Worm (Caenorhabditis elegans): ENCODE measurements around the gene srg-15.

srg-15 gene

DNA sequence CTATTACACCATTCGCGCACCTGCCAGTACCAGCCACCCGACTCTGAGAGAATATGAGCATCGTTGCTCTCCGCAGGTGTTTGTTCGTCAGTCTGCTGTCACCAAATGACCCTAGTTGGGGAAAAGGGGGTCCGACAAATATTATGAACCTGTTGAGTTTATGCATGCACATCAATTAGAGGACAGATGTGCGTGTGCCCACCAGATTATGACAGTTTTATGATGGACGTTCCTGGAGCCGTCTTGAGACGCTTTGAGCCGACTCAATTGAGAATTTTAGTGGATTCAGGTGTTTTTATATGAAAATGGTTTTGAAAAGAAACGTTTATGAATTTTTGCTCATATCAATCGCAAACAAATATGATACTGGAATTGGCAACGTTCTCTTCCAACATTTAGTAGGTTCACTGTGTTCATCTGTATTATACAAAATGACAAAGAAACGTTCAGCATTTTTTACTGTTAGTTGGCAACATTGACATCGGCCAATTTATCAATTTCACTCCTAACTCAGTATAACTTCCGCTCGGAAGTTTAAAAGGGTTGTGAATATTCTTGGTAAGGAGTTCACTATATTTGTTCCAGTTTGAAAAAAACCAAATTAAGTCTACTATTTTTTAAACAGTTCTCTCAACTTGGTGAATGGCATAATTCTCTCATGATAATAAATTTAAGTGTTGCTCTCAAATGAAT is 37.2 kb upstream of the srg-15 start (continued):
- TF ChIP-seq dmd-4 (tag; optimal IDR thresholded peaks at IDR 0.05) (no peak), sma-9 (GFP tag; optimal IDR thresholded peaks at IDR 0.05) (peak; percentile 73), sma-9 (tag; optimal IDR thresholded peaks at IDR 0.05) (no peak), snpc-4 (tag; optimal IDR thresholded peaks at IDR 0.05) (peak; percentile 1), C34F6.9 (tag; optimal IDR thresholded peaks at IDR 0.05) (peak; percentile 25)

DNA sequence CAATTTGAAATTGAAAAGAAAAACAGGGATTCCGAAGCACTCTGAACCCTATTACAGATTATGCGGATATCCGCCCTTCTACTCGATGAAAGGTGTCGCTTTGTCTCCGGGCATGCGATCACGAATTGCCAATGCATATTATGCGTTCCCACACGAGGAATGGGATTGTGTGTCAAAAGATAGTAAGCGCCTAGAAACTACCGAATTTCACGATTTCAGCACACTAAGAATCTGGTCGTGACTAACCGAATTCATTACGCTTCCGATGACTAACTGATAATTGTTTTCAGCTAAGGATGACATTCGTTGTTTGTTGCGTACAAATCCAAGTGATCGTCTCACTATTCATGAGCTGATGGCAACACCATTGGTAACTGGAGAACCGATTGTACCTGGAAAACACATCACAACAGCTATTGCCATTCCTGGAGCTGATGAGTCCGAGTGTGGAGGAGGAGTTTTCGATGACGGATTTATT is 36.1 kb upstream of the srg-15 start:
- TF ChIP-seq sma-3 (GFP tag; optimal IDR thresholded peaks at IDR 0.05) (no peak), C34F6.9 (tag; optimal IDR thresholded peaks at IDR 0.05) (no peak), ztf-4 (tag; optimal IDR thresholded peaks at IDR 0.05) (no peak), mbf-1 (tag; optimal IDR thresholded peaks at IDR 0.05) (no peak), ztf-1 (GFP tag; conservative IDR thresholded peaks at IDR 0.05) (no peak), ceh-16 (tag; optimal IDR thresholded peaks at IDR 0.05) (no peak), alr-1 (tag; optimal IDR thresholded peaks at IDR 0.05) (no peak), unc-62 (GFP tag; optimal IDR thresholded peaks at IDR 0.05) (no peak), sem-4 (tag; optimal IDR thresholded peaks at IDR 0.05) (peak; percentile 56), blmp-1 (tag; optimal IDR thresholded peaks at IDR 0.05; ENCODE audit: insufficient read depth) (no peak), lin-11 (tag; optimal IDR thresholded peaks at IDR 0.05) (no peak), ama-1 (optimal IDR thresholded peaks at IDR 0.05) (peak; percentile 52), nhr-25 (tag; optimal IDR thresholded peaks at IDR 0.05) (peak; percentile 25)

DNA sequence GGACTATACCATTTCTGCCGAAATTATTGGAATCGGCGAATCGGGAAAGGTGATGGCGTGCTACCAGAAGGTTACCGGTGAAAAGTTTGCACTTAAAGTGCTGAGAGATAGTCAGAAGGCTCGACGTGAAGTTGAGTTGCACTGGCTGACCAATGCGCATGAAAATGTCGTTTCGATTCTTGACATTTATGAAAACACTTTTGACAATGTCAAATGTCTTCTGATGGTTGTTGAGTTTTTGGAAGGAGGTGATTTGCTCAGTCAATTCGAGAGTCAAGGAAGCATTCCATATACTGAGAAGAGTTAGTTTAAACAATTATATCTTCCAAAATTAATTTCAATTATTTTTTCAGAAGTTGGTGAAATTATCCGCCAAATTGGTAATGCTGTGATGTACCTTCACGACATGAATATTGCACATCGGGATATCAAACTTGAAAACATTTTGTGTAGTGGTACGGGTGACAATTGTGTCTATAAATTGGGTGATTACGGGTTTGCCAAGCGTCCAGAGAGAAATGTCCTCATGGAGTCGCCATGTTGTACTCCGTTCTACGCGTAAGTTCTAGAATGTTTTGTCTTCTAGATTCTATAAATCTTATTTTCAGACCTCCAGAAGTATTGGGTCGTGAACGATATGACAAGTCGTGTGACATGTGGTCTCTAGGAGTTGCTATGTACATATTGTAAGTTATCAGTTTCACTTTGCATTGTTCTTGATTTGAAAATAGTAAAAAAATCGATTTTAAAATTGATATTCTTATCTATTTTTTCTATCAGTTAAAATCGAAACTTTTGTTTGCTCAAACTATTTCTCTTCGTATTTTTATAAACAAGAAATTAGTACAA is 35.5 kb upstream of the srg-15 start:
- TF ChIP-seq ama-1 (optimal IDR thresholded peaks at IDR 0.05) (peak; percentile 4), mab-5 (tag; optimal IDR thresholded peaks at IDR 0.05) (no peak), lsy-2 (tag; optimal IDR thresholded peaks at IDR 0.05) (peak in 1 of 2 experiments; percentile 20), lin-13 (GFP tag; optimal IDR thresholded peaks at IDR 0.05) (peak; percentile 37)

DNA sequence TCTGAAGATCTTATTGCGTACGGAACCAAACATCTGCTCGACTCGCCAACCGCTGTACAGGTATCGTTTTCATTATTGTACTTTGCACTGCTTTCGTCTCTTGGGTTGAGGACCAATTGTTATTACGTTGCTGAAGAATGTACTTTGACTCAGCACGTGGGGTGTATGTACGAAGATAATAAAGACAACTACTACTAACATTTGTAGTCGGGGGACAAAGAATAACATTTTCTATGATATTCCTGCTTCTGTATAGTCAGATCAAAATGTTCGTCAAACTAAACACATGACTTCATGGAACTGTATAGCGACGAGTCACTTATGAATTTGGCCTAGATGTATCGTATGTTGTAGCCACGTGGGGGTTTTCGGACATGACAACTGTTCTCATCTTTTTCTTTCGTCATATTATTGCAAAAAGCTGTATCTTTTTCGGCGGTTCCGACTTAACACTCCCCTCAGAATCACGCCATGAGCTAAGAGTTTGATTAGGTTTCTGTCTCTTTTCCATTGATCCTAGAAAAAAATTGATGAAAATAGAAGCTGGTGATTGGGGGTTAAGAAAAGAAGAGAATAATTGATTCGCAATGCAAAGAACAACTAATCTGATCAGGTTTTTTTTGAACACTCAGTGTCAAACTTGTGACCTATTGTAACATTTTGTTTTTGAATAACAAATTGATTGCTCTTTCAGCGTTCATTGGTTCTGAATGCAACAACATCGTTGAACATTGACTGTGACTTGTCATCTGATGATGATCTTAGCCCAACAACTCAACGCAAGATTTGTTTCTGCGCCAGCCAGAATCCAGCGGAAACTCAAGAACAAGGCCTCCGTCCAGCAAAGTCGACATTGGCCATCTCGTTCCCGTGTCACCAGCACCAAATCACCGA is 34.6 kb upstream of the srg-15 start:
- peak; percentile 35 for TF ChIP-seq ztf-4 (tag; optimal IDR thresholded peaks at IDR 0.05)
- peak; percentile 39 for TF ChIP-seq crh-2 (tag; optimal IDR thresholded peaks at IDR 0.05)
- TF ChIP-seq lsy-2 (tag; optimal IDR thresholded peaks at IDR 0.05) = peak in 1 of 2 experiments; percentile 23
- no peak for TF ChIP-seq ztf-11 (tag; optimal IDR thresholded peaks at IDR 0.05)
- peak; percentile 22 for TF ChIP-seq nhr-21 (tag; optimal IDR thresholded peaks at IDR 0.05)
- TF ChIP-seq mbf-1 (tag; optimal IDR thresholded peaks at IDR 0.05) = no peak
- peak; percentile 72 for TF ChIP-seq nhr-129 (tag; optimal IDR thresholded peaks at IDR 0.05)
- no peak for TF ChIP-seq nhr-237 (tag; optimal IDR thresholded peaks at IDR 0.05)
- peak; percentile 33 to 47 for TF ChIP-seq mdl-1 (tag; optimal IDR thresholded peaks at IDR 0.05)
- peak; percentile 36 for TF ChIP-seq sem-4 (tag; optimal IDR thresholded peaks at IDR 0.05)
- TF ChIP-seq F13H6.1 (tag; optimal IDR thresholded peaks at IDR 0.05) = peak; percentile 29
- TF ChIP-seq ama-1 (optimal IDR thresholded peaks at IDR 0.05) = peak; percentile 91
- TF ChIP-seq nhr-25 (tag; optimal IDR thresholded peaks at IDR 0.05) = peak; percentile 2
- peak; percentile 75 for TF ChIP-seq sma-9 (GFP tag; optimal IDR thresholded peaks at IDR 0.05)
- no peak for TF ChIP-seq sma-9 (tag; optimal IDR thresholded peaks at IDR 0.05)

DNA sequence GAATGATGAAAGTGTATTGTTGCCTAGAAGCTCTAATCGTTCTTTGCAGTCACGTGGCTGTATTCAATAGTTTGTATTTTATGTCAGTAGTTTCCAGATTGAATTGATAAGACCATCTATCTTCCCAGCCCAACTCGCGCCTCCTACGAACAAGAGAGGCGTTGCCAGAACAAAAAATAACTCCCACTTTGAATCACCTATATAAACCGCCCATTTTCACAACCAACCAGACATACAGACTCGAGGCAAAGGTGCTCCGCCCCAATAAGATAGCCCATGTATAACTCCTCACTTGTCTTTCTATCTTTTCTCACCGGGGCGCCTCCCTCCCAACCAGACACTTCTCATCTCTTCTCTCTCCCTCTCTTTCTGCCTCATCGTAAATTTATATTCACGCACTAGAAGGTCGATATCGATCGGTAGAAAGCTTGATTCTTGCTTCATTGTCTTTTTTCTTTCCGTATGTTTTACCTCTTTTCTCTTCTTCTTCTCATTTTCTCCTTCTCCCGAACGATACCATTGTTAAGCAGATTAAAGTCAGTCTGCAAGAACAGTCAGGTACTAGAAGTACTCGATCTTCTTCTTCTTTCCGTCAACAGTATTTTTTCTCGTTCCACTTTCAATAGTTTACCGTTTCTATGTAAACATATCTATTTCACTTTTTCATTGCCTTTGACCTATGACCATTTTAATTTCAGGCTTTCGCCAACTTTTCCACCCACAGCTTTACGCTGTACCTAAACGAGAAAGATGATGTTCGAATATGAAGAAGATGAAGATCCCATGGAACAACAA is 33.4 kb upstream of the srg-15 start, which contains the start of gene mak-1:
mak-1 (plus strand) TSS at position 693 of the 795 bp plus-strand sequence.
- TF ChIP-seq ama-1 (optimal IDR thresholded peaks at IDR 0.05) (peak; percentile 92), gmeb-1 (tag; optimal IDR thresholded peaks at IDR 0.05) (peak; percentile 19), blmp-1 (tag; optimal IDR thresholded peaks at IDR 0.05; ENCODE audit: insufficient read depth) (peak; percentile 31), mdl-1 (tag; optimal IDR thresholded peaks at IDR 0.05) (peak; percentile 11 to 28), skn-1 (tag; optimal IDR thresholded peaks at IDR 0.05) (no peak), nhr-21 (tag; optimal IDR thresholded peaks at IDR 0.05) (peak; percentile 37), nhr-12 (tag; optimal IDR thresholded peaks at IDR 0.05) (no peak), lin-13 (GFP tag; optimal IDR thresholded peaks at IDR 0.05) (peak; percentile 44), ZK546.5 (tag; optimal IDR thresholded peaks at IDR 0.05) (no peak), F13H6.1 (tag; optimal IDR thresholded peaks at IDR 0.05) (peak; percentile 51), nhr-23 (tag; optimal IDR thresholded peaks at IDR 0.05) (no peak), sma-9 (GFP tag; optimal IDR thresholded peaks at IDR 0.05) (peak; percentile 92), sma-9 (tag; optimal IDR thresholded peaks at IDR 0.05) (no peak), R02D3.7 (tag; optimal IDR thresholded peaks at IDR 0.05) (no peak), nhr-129 (tag; optimal IDR thresholded peaks at IDR 0.05) (peak; percentile 58), nhr-25 (tag; optimal IDR thresholded peaks at IDR 0.05) (peak; percentile 67), sem-4 (tag; optimal IDR thresholded peaks at IDR 0.05) (no peak), crh-2 (tag; optimal IDR thresholded peaks at IDR 0.05) (no peak), lin-11 (tag; optimal IDR thresholded peaks at IDR 0.05) (no peak)
